Fruit fly (Drosophila melanogaster) whole organism: ENCODE measurements around the gene mRpL28.

Experiments used
- CG8478 ChIP-seq: fragments of >200 bp; optimal IDR thresholded peaks from 2 replicates; lab custom pipeline; 2018; ENCODE audit warnings: inconsistent platforms
- Dll ChIP-seq: fragments of >200 bp; optimal IDR thresholded peaks from 2 replicates; lab custom pipeline; 2017
- EcR ChIP-seq, 2 experiments: fragments of >200 bp; optimal IDR thresholded peaks; 2 replicates each; lab custom pipeline; 2017; ENCODE audit warnings: missing biosample characterization in 2 of 2, missing genetic modification characterization in 2 of 2, missing genetic modification reagents in 2 of 2
- pan ChIP-seq: fragments of >200 bp; optimal IDR thresholded peaks from 2 replicates; lab custom pipeline; 2017
- psq ChIP-seq: fragments of >200 bp; optimal IDR thresholded peaks from 2 replicates; lab custom pipeline; 2017
- usp ChIP-seq: fragments of >200 bp; optimal IDR thresholded peaks from 2 replicates; lab custom pipeline; 2017; ENCODE audit warnings: missing biosample characterization, missing genetic modification characterization, mixed read lengths

Gene mRpL28

dm6 chr2L:4955094-4955823, 18.5 kb upstream of the mRpL28 start, which contains the start of the genes Jon25Bi and Marcal1:
Jon25Bi (minus strand) TSS chr2L:4955144.
Marcal1 (plus strand) TSS chr2L:4955509.
- TF ChIP-seq pan (lab: Kevin White, UChicago) (no peak), usp (GFP tag; lab: Kevin White, UChicago) (no peak), EcR (GFP tag; optimal IDR thresholded peaks at IDR 0.05; lab: Kevin White, UChicago) (no peak), psq (lab: Kevin White, UChicago) (no peak), CG8478 (lab: Kevin White, UChicago) (no peak), Dll (lab: Kevin White, UChicago) (no peak)

- no peak for TF ChIP-seq psq (lab: Kevin White, UChicago)
- TF ChIP-seq usp (GFP tag; lab: Kevin White, UChicago) = no peak
- TF ChIP-seq pan (lab: Kevin White, UChicago) = no peak
- TF ChIP-seq CG8478 (lab: Kevin White, UChicago) = no peak
- TF ChIP-seq EcR (GFP tag; optimal IDR thresholded peaks at IDR 0.05; lab: Kevin White, UChicago) = no peak
- no peak for TF ChIP-seq Dll (lab: Kevin White, UChicago)
These were observed 15.7 kb upstream of the mRpL28 start, which contains the start of gene CG34124 for dm6 chr2L:4958111-4958510. CG34124 (plus strand) TSS chr2L:4958411.

- TF ChIP-seq CG8478 (lab: Kevin White, UChicago) (no peak), pan (lab: Kevin White, UChicago) (no peak), psq (lab: Kevin White, UChicago) (no peak), usp (GFP tag; lab: Kevin White, UChicago) (no peak), EcR (GFP tag; optimal IDR thresholded peaks at IDR 0.05; lab: Kevin White, UChicago) (no peak), Dll (lab: Kevin White, UChicago) (no peak)
These were observed 8.4 kb upstream of the mRpL28 start, which contains the start of gene CG34125 for dm6 chr2L:4965420-4965819. CG34125 (plus strand) TSS chr2L:4965673.

- TF ChIP-seq usp (GFP tag; lab: Kevin White, UChicago) (no peak), Dll (lab: Kevin White, UChicago) (no peak), pan (lab: Kevin White, UChicago) (no peak), CG8478 (lab: Kevin White, UChicago) (no peak), EcR (GFP tag; optimal IDR thresholded peaks at IDR 0.05; lab: Kevin White, UChicago) (no peak)
These were observed 7.9 kb upstream of the mRpL28 start for dm6 chr2L:4965923-4966322.

DNA sequence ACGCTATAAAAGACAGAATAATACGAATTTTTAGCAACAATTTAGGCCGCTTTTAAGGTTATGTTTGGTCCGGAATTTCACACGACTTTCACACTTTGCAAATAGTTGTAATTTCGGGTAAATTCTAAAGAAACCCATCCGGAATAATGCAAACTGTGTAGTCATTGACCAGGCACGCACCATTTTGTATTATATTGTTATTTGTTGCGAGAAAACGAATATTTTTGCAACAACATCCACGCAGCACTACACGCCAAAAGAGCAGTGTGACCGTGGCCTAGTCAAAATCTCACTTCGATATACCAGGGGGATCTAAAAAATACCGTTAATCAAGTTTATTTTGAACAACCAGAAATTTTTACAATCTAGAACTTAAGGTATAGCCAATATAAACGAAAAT, 6.3 kb upstream of the mRpL28 start, which contains the start of gene eIF3i:
TSS of gene eIF3i (minus strand) at position 265 of the 400 bp plus-strand sequence.
- no peak for TF ChIP-seq usp (GFP tag; lab: Kevin White, UChicago)
- no peak for TF ChIP-seq CG8478 (lab: Kevin White, UChicago)
- no peak for TF ChIP-seq Dll (lab: Kevin White, UChicago)
- no peak for TF ChIP-seq pan (lab: Kevin White, UChicago)
- TF ChIP-seq EcR (GFP tag; optimal IDR thresholded peaks at IDR 0.05; lab: Kevin White, UChicago) = no peak
- no peak for TF ChIP-seq psq (lab: Kevin White, UChicago)

dm6 chr2L:4968767-4969166, 5.0 kb upstream of the mRpL28 start, which contains the start of the genes Scox and Polr1C:
Scox (minus strand) TSS chr2L:4968935.
Polr1C (plus strand) TSS chr2L:4969004.
- TF ChIP-seq psq (lab: Kevin White, UChicago) (no peak), pan (lab: Kevin White, UChicago) (no peak)

dm6 chr2L:4971329-4971798, 2.4 kb upstream of the mRpL28 start, which contains the start of gene CG14043:
CG14043 (plus strand) TSS chr2L:4971702.
- TF ChIP-seq usp (GFP tag; lab: Kevin White, UChicago) (no peak), pan (lab: Kevin White, UChicago) (no peak), psq (lab: Kevin White, UChicago) (no peak), Dll (lab: Kevin White, UChicago) (no peak), EcR (GFP tag; optimal IDR thresholded peaks at IDR 0.05; lab: Kevin White, UChicago) (no peak), CG8478 (lab: Kevin White, UChicago) (no peak)

DNA sequence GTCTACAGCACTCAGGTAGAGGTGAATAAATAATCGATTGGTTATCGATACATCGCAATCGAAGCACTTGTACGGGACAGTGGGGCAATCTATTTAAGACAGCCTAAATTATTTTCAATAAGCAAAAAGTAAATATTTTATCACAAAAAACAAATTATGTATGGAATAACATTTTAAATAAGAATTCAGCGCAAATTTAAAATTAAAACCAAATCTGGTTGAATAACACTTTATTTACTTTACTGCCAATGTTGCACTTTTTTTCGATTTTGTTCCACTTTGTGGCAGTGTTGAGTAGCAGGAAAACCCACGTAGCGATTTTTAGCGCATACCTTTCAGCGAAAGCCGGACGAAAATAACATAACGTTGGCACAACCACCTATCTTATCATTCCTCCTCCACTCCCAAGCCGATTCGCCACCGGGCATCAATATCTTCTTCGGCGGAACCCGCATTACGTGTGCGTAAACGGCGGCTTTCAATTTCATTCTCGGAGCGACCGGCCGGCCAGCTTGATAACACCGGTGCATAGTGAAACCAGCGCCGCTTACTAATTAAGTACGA, 3.3 kb downstream of the mRpL28 start, which contains the start of the genes Gmd and CG3792:
TSS of gene Gmd (minus strand) at position 36 of the 564 bp plus-strand sequence.
TSS of gene CG3792 (plus strand) at position 325 of the 564 bp plus-strand sequence.
- no peak for TF ChIP-seq EcR (GFP tag; optimal IDR thresholded peaks at IDR 0.05; lab: Kevin White, UChicago)

DNA sequence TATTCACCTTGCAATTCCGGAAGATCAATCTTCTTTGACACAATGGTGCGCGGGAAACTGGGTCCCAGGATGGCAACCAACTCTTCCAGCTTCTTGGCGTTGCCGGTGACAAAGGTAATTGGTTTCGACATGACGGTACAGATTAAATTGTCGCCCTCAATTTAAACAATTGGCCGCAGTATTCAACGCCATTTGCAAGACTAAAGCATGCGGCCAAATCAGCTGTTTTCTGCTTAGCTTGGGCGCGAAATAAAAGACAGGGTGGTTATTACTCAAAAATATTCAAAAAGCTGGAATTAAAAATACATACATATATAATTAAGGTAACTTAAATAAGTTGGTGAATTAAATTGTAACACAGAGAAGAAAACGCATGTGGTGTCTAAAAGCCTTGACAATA, 5.4 kb downstream of the mRpL28 start, which contains the start of gene CG8891:
TSS of gene CG8891 (minus strand) at position 242 of the 400 bp plus-strand sequence.
- no peak for TF ChIP-seq CG8478 (lab: Kevin White, UChicago)
- TF ChIP-seq pan (lab: Kevin White, UChicago) = no peak
- TF ChIP-seq psq (lab: Kevin White, UChicago) = no peak
- TF ChIP-seq EcR (GFP tag; optimal IDR thresholded peaks at IDR 0.05; lab: Kevin White, UChicago) = no peak
- TF ChIP-seq usp (GFP tag; lab: Kevin White, UChicago) = no peak
- TF ChIP-seq Dll (lab: Kevin White, UChicago) = no peak

dm6 chr2L:4981278-4981966, 7.6 kb downstream of the mRpL28 start, which contains the start of the genes CG8892 and CG34126:
CG8892 (minus strand) TSS chr2L:4981592.
CG34126 (plus strand) TSS chr2L:4981614.
- no peak for TF ChIP-seq pan (lab: Kevin White, UChicago)
